Worm (Caenorhabditis elegans) whole organism, L1 larva: Measurements from ENCODE around the gene taf-8.

Source experiments
- C16A3.4 ChIP-seq: fragments of 150-350 bp; optimal IDR thresholded peaks from 2 replicates; lab custom pipeline; 2014; ENCODE audit warnings: missing biosample characterization, missing genetic modification characterization
- C34B4.2 ChIP-seq: sonication (generic microtip); optimal IDR thresholded peaks from 2 replicates; lab custom pipeline; 2017; ENCODE audit warnings: mild to moderate bottlenecking, missing genetic modification characterization, missing compliant biosample characterization
- F16B12.6 ChIP-seq: fragments of 150-350 bp; optimal IDR thresholded peaks from 2 replicates; lab custom pipeline; 2014; ENCODE audit warnings: missing biosample characterization, missing genetic modification characterization
- Y116A8C.19 ChIP-seq: sonication (generic microtip); optimal IDR thresholded peaks from 2 replicates; lab custom pipeline; 2016; ENCODE audit warnings: missing compliant biosample characterization, missing genetic modification characterization, borderline replicate concordance
- aha-1 ChIP-seq: fragments of 150-350 bp; optimal IDR thresholded peaks from 2 replicates; lab custom pipeline; 2014; ENCODE audit warnings: missing biosample characterization, missing genetic modification characterization
- alr-1 ChIP-seq: fragments of 200-800 bp; sonication (Bioruptor generic); optimal IDR thresholded peaks from 2 replicates; lab custom pipeline; 2018; ENCODE audit warnings: borderline replicate concordance, mild to moderate bottlenecking, missing genetic modification characterization, missing compliant biosample characterization
- aly-2 ChIP-seq: fragments of 150-350 bp; optimal IDR thresholded peaks from 2 replicates; lab custom pipeline; 2014; ENCODE audit warnings: missing biosample characterization, missing genetic modification characterization
- ceh-63 ChIP-seq: fragments of 200-800 bp; sonication (Bioruptor generic); optimal IDR thresholded peaks from 2 replicates; lab custom pipeline; 2018; ENCODE audit warnings: mild to moderate bottlenecking, missing genetic modification characterization, missing compliant biosample characterization
- ceh-82 ChIP-seq, 3 experiments: fragments of 150-350 bp in 1 of 3; sonication (generic microtip) in 2 of 3; optimal IDR thresholded peaks; 2 replicates each; lab custom pipeline; 2014 to 2017; ENCODE audit warnings: missing biosample characterization in 3 of 3, missing genetic modification characterization in 3 of 3
- ceh-88 ChIP-seq: fragments of 200-800 bp; sonication (Bioruptor generic); IDR thresholded peaks from 2 replicates; pipeline ENCODE4 v1.3.6; 2022; ENCODE audit warnings: missing genetic modification characterization, missing compliant biosample characterization
- ceh-90 ChIP-seq: sonication (generic microtip); optimal IDR thresholded peaks from 2 replicates; lab custom pipeline; 2016; ENCODE audit warnings: missing genetic modification characterization, missing compliant biosample characterization
- dpl-1 ChIP-seq, 3 experiments: fragments of 150-350 bp in 2 of 3; sonication (generic microtip) in 1 of 3; optimal IDR thresholded peaks; 2 replicates each; lab custom pipeline; 2014 to 2017; ENCODE audit warnings: missing biosample characterization in 3 of 3, missing genetic modification characterization in 3 of 3, missing genetic modification reagents in 3 of 3
- efl-1 ChIP-seq, 4 experiments: fragments of 150-350 bp; optimal IDR thresholded peaks in 3 of 4; peaks in 1 of 4; 1 replicate in 1 of 4; 2 replicates in 3 of 4; lab custom pipeline; 2014; ENCODE audit warnings: missing biosample characterization in 2 of 4, missing genetic modification characterization in 2 of 4, missing genetic modification reagents in 2 of 4
- egl-27 ChIP-seq, 2 experiments: fragments of 150-350 bp in 1 of 2; sonication (generic microtip); optimal IDR thresholded peaks; 3 replicates each; lab custom pipeline; 2017 to 2018; ENCODE audit warnings: missing biosample characterization in 2 of 2, missing genetic modification characterization in 2 of 2, missing genetic modification reagents in 2 of 2
- elt-2 ChIP-seq: sonication (generic microtip); optimal IDR thresholded peaks from 2 replicates; lab custom pipeline; 2016; ENCODE audit warnings: missing genetic modification characterization, mild to moderate bottlenecking, inconsistent platforms, missing compliant biosample characterization, missing genetic modification reagents
- elt-3 ChIP-seq, 6 experiments: fragments of 150-350 bp in 1 of 6; sonication (generic microtip); optimal IDR thresholded peaks; 2 replicates each; lab custom pipeline; 2017 to 2018; ENCODE audit warnings: missing biosample characterization in 6 of 6, missing genetic modification characterization in 6 of 6, inconsistent platforms in 1 of 6
- ets-5 ChIP-seq: fragments of 200-800 bp; sonication (Bioruptor generic); IDR thresholded peaks from 2 replicates; pipeline ENCODE4 v1.3.6; 2022; ENCODE audit warnings: missing genetic modification characterization, missing compliant biosample characterization
- grh-1 ChIP-seq: fragments of 200-800 bp; sonication (Bioruptor generic); IDR thresholded peaks from 2 replicates; pipeline ENCODE4 v1.3.6; 2022; ENCODE audit warnings: missing genetic modification reagents, missing genetic modification characterization, missing compliant biosample characterization
- hpl-2 ChIP-seq: fragments of 150-350 bp; optimal IDR thresholded peaks from 2 replicates; lab custom pipeline; 2014; ENCODE audit warnings: missing biosample characterization, missing genetic modification reagents, missing genetic modification characterization
- irx-1 ChIP-seq: sonication (generic microtip); optimal IDR thresholded peaks from 2 replicates; lab custom pipeline; 2016; ENCODE audit warnings: missing genetic modification characterization, missing compliant biosample characterization
- isw-1 ChIP-seq: fragments of 200-800 bp; sonication (Bioruptor generic); IDR thresholded peaks from 2 replicates; pipeline ENCODE4 v1.3.6; 2022; ENCODE audit warnings: missing genetic modification characterization, missing compliant biosample characterization
- jun-1 ChIP-seq: fragments of 150-350 bp; optimal IDR thresholded peaks from 2 replicates; lab custom pipeline; 2014; ENCODE audit warnings: missing biosample characterization, missing genetic modification reagents, missing genetic modification characterization
- lin-14 ChIP-seq: fragments of 200-800 bp; sonication (Bioruptor generic); optimal IDR thresholded peaks from 2 replicates; lab custom pipeline; 2018; ENCODE audit warnings: mild to moderate bottlenecking, missing genetic modification characterization, moderate library complexity, missing compliant biosample characterization
- lin-35 ChIP-seq, 2 experiments: fragments of 150-350 bp; optimal IDR thresholded peaks; 2 replicates each; lab custom pipeline; 2014; ENCODE audit warnings: missing biosample characterization in 2 of 2, missing genetic modification characterization in 2 of 2, missing genetic modification reagents in 2 of 2
- lin-39 ChIP-seq: fragments of 150-350 bp; optimal IDR thresholded peaks from 2 replicates; lab custom pipeline; 2014; ENCODE audit warnings: missing biosample characterization, missing genetic modification reagents, missing genetic modification characterization
- lir-3 ChIP-seq: sonication (generic microtip); optimal IDR thresholded peaks from 2 replicates; lab custom pipeline; 2016; ENCODE audit warnings: mild to moderate bottlenecking, missing genetic modification characterization, moderate library complexity, missing compliant biosample characterization; ENCODE audit not compliant: poor library complexity
- lsy-2 ChIP-seq, 2 experiments: fragments of 150-350 bp; optimal IDR thresholded peaks; 2 replicates each; lab custom pipeline; 2014; ENCODE audit warnings: missing biosample characterization in 2 of 2, missing genetic modification characterization in 2 of 2
- mdl-1 ChIP-seq, 2 experiments: fragments of 150-350 bp; optimal IDR thresholded peaks; 2 replicates each; lab custom pipeline; 2014 to 2017; ENCODE audit warnings: missing biosample characterization in 2 of 2, missing genetic modification characterization in 2 of 2, inconsistent platforms in 1 of 2
- mef-2 ChIP-seq: fragments of 150-350 bp; optimal IDR thresholded peaks from 2 replicates; lab custom pipeline; 2014; ENCODE audit warnings: missing biosample characterization, missing genetic modification characterization
- mep-1 ChIP-seq: fragments of 150-350 bp; optimal IDR thresholded peaks from 2 replicates; lab custom pipeline; 2014; ENCODE audit warnings: missing biosample characterization, missing genetic modification characterization
- nhr-12 ChIP-seq: sonication (generic microtip); optimal IDR thresholded peaks from 2 replicates; lab custom pipeline; 2017; ENCODE audit warnings: missing biosample characterization, missing genetic modification characterization
- nhr-19 ChIP-seq: fragments of 200-800 bp; sonication (Bioruptor generic); conservative IDR thresholded peaks from 2 replicates; pipeline ENCODE4 v1.3.6; 2022; ENCODE audit warnings: missing genetic modification characterization, missing compliant biosample characterization
- nhr-237 ChIP-seq: fragments of 150-350 bp; optimal IDR thresholded peaks from 2 replicates; lab custom pipeline; 2014; ENCODE audit warnings: missing biosample characterization, missing genetic modification characterization
- nhr-28 ChIP-seq: fragments of 150-350 bp; optimal IDR thresholded peaks from 2 replicates; lab custom pipeline; 2014; ENCODE audit warnings: missing biosample characterization, missing genetic modification characterization
- nhr-47 ChIP-seq: sonication (generic microtip); optimal IDR thresholded peaks from 2 replicates; lab custom pipeline; 2016; ENCODE audit warnings: mild to moderate bottlenecking, missing genetic modification characterization, moderate library complexity, missing compliant biosample characterization
- nhr-71 ChIP-seq: sonication (generic microtip); optimal IDR thresholded peaks from 2 replicates; lab custom pipeline; 2016; ENCODE audit warnings: mild to moderate bottlenecking, missing genetic modification characterization, moderate library complexity, missing compliant biosample characterization
- nhr-76 ChIP-seq: sonication (generic microtip); optimal IDR thresholded peaks from 2 replicates; lab custom pipeline; 2017; ENCODE audit warnings: missing biosample characterization, missing genetic modification characterization
- nhr-77 ChIP-seq: fragments of 150-350 bp; optimal IDR thresholded peaks from 2 replicates; lab custom pipeline; 2014; ENCODE audit warnings: missing biosample characterization, missing genetic modification characterization
- nhr-84 ChIP-seq: sonication (generic microtip); optimal IDR thresholded peaks from 2 replicates; lab custom pipeline; 2017; ENCODE audit warnings: missing biosample characterization, missing genetic modification characterization
- pax-3 ChIP-seq: fragments of 200-800 bp; sonication (Bioruptor generic); optimal IDR thresholded peaks from 2 replicates; lab custom pipeline; 2018; ENCODE audit warnings: mild to moderate bottlenecking, missing genetic modification characterization, moderate library complexity, missing compliant biosample characterization
- pqm-1 ChIP-seq: sonication (generic microtip); optimal IDR thresholded peaks from 3 replicates; lab custom pipeline; 2017; ENCODE audit warnings: missing biosample characterization, missing genetic modification characterization
- rnt-1 ChIP-seq: sonication (generic microtip); optimal IDR thresholded peaks from 2 replicates; lab custom pipeline; 2016; ENCODE audit warnings: mild to moderate bottlenecking, missing genetic modification characterization, moderate library complexity, missing compliant biosample characterization
- skn-1 ChIP-seq: fragments of 150-350 bp; optimal IDR thresholded peaks from 2 replicates; lab custom pipeline; 2014; ENCODE audit warnings: missing biosample characterization, missing genetic modification characterization
- snpc-4 ChIP-seq: fragments of 150-350 bp; optimal IDR thresholded peaks from 2 replicates; lab custom pipeline; 2014; ENCODE audit warnings: missing biosample characterization, missing genetic modification characterization
- snu-23 ChIP-seq: sonication (generic microtip); optimal IDR thresholded peaks from 2 replicates; lab custom pipeline; 2016; ENCODE audit warnings: missing genetic modification characterization, missing compliant biosample characterization
- sox-4 ChIP-seq: sonication (generic microtip); optimal IDR thresholded peaks from 2 replicates; lab custom pipeline; 2016; ENCODE audit warnings: missing genetic modification characterization, missing compliant biosample characterization
- sptf-1 ChIP-seq: fragments of 150-350 bp; optimal IDR thresholded peaks from 2 replicates; lab custom pipeline; 2014; ENCODE audit warnings: missing biosample characterization, missing genetic modification characterization
- swsn-7 ChIP-seq: sonication (generic microtip); optimal IDR thresholded peaks from 2 replicates; lab custom pipeline; 2016; ENCODE audit warnings: missing genetic modification characterization, missing compliant biosample characterization
- tbx-2 ChIP-seq: sonication (generic microtip); optimal IDR thresholded peaks from 2 replicates; lab custom pipeline; 2016; ENCODE audit warnings: missing genetic modification characterization, missing compliant biosample characterization
- unc-130 ChIP-seq: fragments of 150-350 bp; optimal IDR thresholded peaks from 2 replicates; lab custom pipeline; 2017; ENCODE audit warnings: missing biosample characterization, missing genetic modification characterization, inconsistent platforms
- unc-98 ChIP-seq: fragments of 200-800 bp; sonication (Bioruptor generic); IDR thresholded peaks from 2 replicates; pipeline ENCODE4 v1.3.6; 2022; ENCODE audit warnings: missing genetic modification characterization, missing compliant biosample characterization
- xbp-1 ChIP-seq: sonication (generic microtip); optimal IDR thresholded peaks from 2 replicates; lab custom pipeline; 2016; ENCODE audit warnings: missing genetic modification characterization, missing compliant biosample characterization
- zip-4 ChIP-seq: fragments of 200-800 bp; sonication (Bioruptor generic); optimal IDR thresholded peaks from 2 replicates; lab custom pipeline; 2018; ENCODE audit warnings: mild to moderate bottlenecking, missing genetic modification characterization, moderate library complexity, missing compliant biosample characterization

taf-8 gene

DNA sequence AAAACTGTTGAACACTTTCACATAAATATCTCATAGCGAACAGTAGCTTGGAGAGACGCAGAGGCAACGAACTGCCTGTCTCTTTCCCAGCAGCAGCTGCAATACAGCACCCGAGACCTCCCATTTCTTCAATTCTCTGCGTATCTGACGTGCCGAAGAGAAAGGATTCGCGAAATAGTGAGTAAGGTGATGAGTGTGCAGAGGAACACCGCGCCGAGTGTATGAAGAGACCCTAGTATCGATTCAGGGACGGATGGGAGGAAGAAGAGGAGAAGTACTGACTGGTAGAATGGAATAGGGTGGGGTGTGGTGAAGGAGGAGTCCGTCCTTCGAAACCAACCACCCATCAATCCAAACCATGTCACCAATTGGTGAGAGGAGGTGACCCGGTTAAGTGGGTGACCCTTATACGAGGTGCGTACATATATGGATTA is 23.0 kb upstream of the taf-8 start (continued):
- TF ChIP-seq nhr-237 (tag; lab: Kevin White, UChicago) (peak; percentile 49), swsn-7 (tag; lab: Kevin White, UChicago) (peak; percentile 70), xbp-1 (tag; lab: Kevin White, UChicago) (peak; percentile 55), unc-98 (no peak), nhr-19 (GFP tag; lab: Robert Waterston, UW) (peak; percentile 60), mep-1 (tag; lab: Kevin White, UChicago) (peak; percentile 90), Y116A8C.19 (tag; lab: Kevin White, UChicago) (no peak), C34B4.2 (tag; lab: Kevin White, UChicago) (no peak), lir-3 (peak; percentile 40), nhr-71 (tag; lab: Kevin White, UChicago) (peak; percentile 83), nhr-77 (tag; lab: Kevin White, UChicago) (peak; percentile 59), egl-27 (tag; optimal IDR thresholded peaks at IDR 0.05; lab: Kevin White, UChicago) (no peak), sox-4 (tag; lab: Kevin White, UChicago) (no peak), lin-39 (no peak), tbx-2 (peak; percentile 63), unc-130 (tag; lab: Kevin White, UChicago) (no peak), aha-1 (tag; lab: Kevin White, UChicago) (no peak), jun-1 (tag; lab: Kevin White, UChicago) (peak; percentile 64), dpl-1 (GFP tag; optimal IDR thresholded peaks at IDR 0.05; lab: Kevin White, UChicago) (peak; percentile 40 to 53 (median 50)), nhr-12 (no peak), ceh-90 (tag; lab: Kevin White, UChicago) (no peak), isw-1 (GFP tag; lab: Robert Waterston, UW) (peak; percentile 6; the same call in 1 of the 2 replicates), snpc-4 (tag; lab: Kevin White, UChicago) (no peak), grh-1 (no peak), pax-3 (tag; lab: Kevin White, UChicago) (peak; percentile 34), alr-1 (tag; lab: Kevin White, UChicago) (no peak), F16B12.6 (tag; lab: Kevin White, UChicago) (peak; percentile 19), ceh-63 (GFP tag; lab: Kevin White, UChicago) (no peak), lin-35 (GFP tag; optimal IDR thresholded peaks at IDR 0.05; lab: Kevin White, UChicago) (peak; percentile 52 to 68), C16A3.4 (tag; lab: Kevin White, UChicago) (peak; percentile 15), skn-1 (peak; percentile 56), pqm-1 (no peak), elt-3 (tag; optimal IDR thresholded peaks at IDR 0.05; lab: Kevin White, UChicago) (peak in 2 of 6 experiments; percentile 33 to 59), mdl-1 (tag; optimal IDR thresholded peaks at IDR 0.05; lab: Kevin White, UChicago) (peak in 1 of 2 experiments; percentile 75), ets-5 (no peak), efl-1 (optimal IDR thresholded peaks at IDR 0.05; lab: Kevin White, UChicago) (peak; percentile 70 to 76), efl-1 (GFP tag; optimal IDR thresholded peaks at IDR 0.05 in 1 of 2; lab: Kevin White, UChicago) (peak; percentile 9 to 86), hpl-2 (GFP tag; lab: Kevin White, UChicago) (no peak), lin-14 (GFP tag; lab: Kevin White, UChicago) (peak; percentile 97), sptf-1 (no peak), ceh-82 (tag; optimal IDR thresholded peaks at IDR 0.05; lab: Kevin White, UChicago) (peak; percentile 37 to 74 (median 44)), mef-2 (no peak), nhr-76 (no peak), aly-2 (tag; lab: Kevin White, UChicago) (no peak), rnt-1 (tag; lab: Kevin White, UChicago) (peak; percentile 74), zip-4 (GFP tag; lab: Kevin White, UChicago) (no peak), nhr-47 (tag; lab: Kevin White, UChicago) (peak; percentile 60), nhr-28 (tag; lab: Kevin White, UChicago) (no peak), ceh-88 (GFP tag; lab: Robert Waterston, UW) (no peak), lsy-2 (tag; optimal IDR thresholded peaks at IDR 0.05; lab: Kevin White, UChicago) (peak; percentile 70 to 82), nhr-84 (tag; lab: Kevin White, UChicago) (no peak), irx-1 (tag; lab: Kevin White, UChicago) (peak; percentile 41), snu-23 (GFP tag; lab: Kevin White, UChicago) (peak; percentile 78), elt-2 (tag; lab: Kevin White, UChicago) (peak; percentile 11)
